Fruit fly (Drosophila melanogaster): ENCODE results near the gene Ube3a.

- no peak for TF ChIP-seq CG8478 (optimal IDR thresholded peaks at IDR 0.05)
- TF ChIP-seq CTCF (optimal IDR thresholded peaks at IDR 0.05): no peak
These were observed 26.4 kb downstream of the Ube3a start for dm6 chr3L:11183965-11184364.

Data from S2 (cell line).